Fruit fly (Drosophila melanogaster) whole organism, embryonic: ENCODE data around the gene Aatf.

Source experiments
- Antp ChIP-seq: fragments of 200-800 bp; sonication (Bioruptor generic); optimal IDR thresholded peaks from 3 replicates; lab custom pipeline; 2016; ENCODE audit warnings: missing biosample characterization, missing genetic modification characterization
- CG10543 ChIP-seq: fragments of 200-800 bp; sonication (Bioruptor generic); optimal IDR thresholded peaks from 3 replicates; lab custom pipeline; 2017; ENCODE audit warnings: missing biosample characterization, mild to moderate bottlenecking, missing genetic modification characterization, moderate library complexity
- CG11456 ChIP-seq: fragments of 200-800 bp; sonication (Bioruptor generic); IDR thresholded peaks from 3 replicates; pipeline ENCODE4 v1.3.6; 2022; ENCODE audit warnings: missing biosample characterization, missing genetic modification characterization
- CG12155 ChIP-seq: fragments of 200-800 bp; sonication (Bioruptor generic); optimal IDR thresholded peaks from 3 replicates; lab custom pipeline; 2016; ENCODE audit warnings: missing biosample characterization, missing genetic modification characterization
- CG12236 ChIP-seq: fragments of 200-800 bp; sonication (Bioruptor generic); optimal IDR thresholded peaks from 2 replicates; lab custom pipeline; 2016; ENCODE audit warnings: missing biosample characterization, missing genetic modification characterization
- CG13296 ChIP-seq: fragments of 200-800 bp; sonication (Bioruptor generic); optimal IDR thresholded peaks from 3 replicates; lab custom pipeline; 2018; ENCODE audit warnings: missing biosample characterization, mild to moderate bottlenecking, missing genetic modification characterization
- CG14441 ChIP-seq: fragments of 200-800 bp; sonication (Bioruptor generic); IDR thresholded peaks from 2 replicates; pipeline ENCODE4 v1.3.6; 2022; ENCODE audit warnings: missing biosample characterization, missing genetic modification characterization
- CG15696 ChIP-seq: fragments of 200-800 bp; sonication (Bioruptor generic); optimal IDR thresholded peaks from 2 replicates; lab custom pipeline; 2019; ENCODE audit warnings: missing biosample characterization, mild to moderate bottlenecking, missing genetic modification characterization, moderate library complexity
- CG18599 ChIP-seq: fragments of 200-800 bp; sonication (Bioruptor generic); optimal IDR thresholded peaks from 3 replicates; lab custom pipeline; 2017; ENCODE audit warnings: missing biosample characterization, missing genetic modification characterization, mild to moderate bottlenecking, moderate library complexity, missing genetic modification reagents
- CG31365 ChIP-seq: fragments of 200-800 bp; sonication (Bioruptor generic); optimal IDR thresholded peaks from 2 replicates; lab custom pipeline; 2018; ENCODE audit warnings: missing biosample characterization, mild to moderate bottlenecking, missing genetic modification characterization
- CG3163 ChIP-seq: fragments of 200-800 bp; sonication (Bioruptor generic); optimal IDR thresholded peaks from 3 replicates; lab custom pipeline; 2016; ENCODE audit warnings: missing biosample characterization, missing genetic modification characterization
- CG32532 ChIP-seq: fragments of 200-800 bp; sonication (Bioruptor generic); IDR thresholded peaks from 2 replicates; pipeline ENCODE4 v1.3.6; 2022; ENCODE audit warnings: missing biosample characterization, missing genetic modification characterization
- CG32772 ChIP-seq: fragments of 200-800 bp; sonication (Bioruptor generic); IDR thresholded peaks from 2 replicates; pipeline ENCODE4 v1.3.6; 2022; ENCODE audit warnings: missing biosample characterization, missing genetic modification characterization
- CG3726 ChIP-seq: fragments of 200-800 bp; sonication (Bioruptor generic); IDR thresholded peaks from 3 replicates; pipeline ENCODE4, ENCODE4 v1.3.6; 2022; ENCODE audit warnings: missing biosample characterization, missing genetic modification characterization
- CG4282 ChIP-seq: fragments of 200-800 bp; sonication (Bioruptor generic); optimal IDR thresholded peaks from 2 replicates; lab custom pipeline; 2016; ENCODE audit warnings: missing biosample characterization, missing genetic modification characterization
- CG6813 ChIP-seq: fragments of 200-800 bp; sonication (Bioruptor generic); optimal IDR thresholded peaks from 2 replicates; lab custom pipeline; 2017; ENCODE audit warnings: missing biosample characterization, missing genetic modification characterization, mild to moderate bottlenecking, moderate library complexity, missing genetic modification reagents
- CG7928 ChIP-seq: fragments of 200-800 bp; sonication (Bioruptor generic); optimal IDR thresholded peaks from 2 replicates; lab custom pipeline; 2017; ENCODE audit warnings: missing biosample characterization, mild to moderate bottlenecking, missing genetic modification characterization
- CG8388 ChIP-seq: fragments of 200-800 bp; sonication (Bioruptor generic); optimal IDR thresholded peaks from 2 replicates; lab custom pipeline; 2019; ENCODE audit warnings: missing biosample characterization, mild to moderate bottlenecking, missing genetic modification characterization, moderate library complexity
- CkIIα-i1 ChIP-seq: fragments of 200-800 bp; sonication (Bioruptor generic); IDR thresholded peaks from 2 replicates; pipeline ENCODE4 v1.3.6; 2022; ENCODE audit warnings: missing biosample characterization, missing genetic modification characterization
- D19A ChIP-seq: fragments of 200-800 bp; optimal IDR thresholded peaks from 3 replicates; lab custom pipeline; 2019; ENCODE audit warnings: missing biosample characterization, mild to moderate bottlenecking, missing genetic modification characterization, moderate library complexity
- Deaf1 ChIP-seq: fragments of 200-800 bp; optimal IDR thresholded peaks from 3 replicates; lab custom pipeline; 2019; ENCODE audit warnings: missing biosample characterization, mild to moderate bottlenecking, missing genetic modification characterization, moderate library complexity
- Dip2 ChIP-seq: fragments of 200-800 bp; sonication (Bioruptor generic); IDR thresholded peaks from 2 replicates; pipeline ENCODE4 v1.3.6; 2022; ENCODE audit warnings: missing biosample characterization, missing genetic modification characterization
- Ets97D ChIP-seq: fragments of 200-800 bp; sonication (Bioruptor generic); optimal IDR thresholded peaks from 3 replicates; lab custom pipeline; 2016; ENCODE audit warnings: missing biosample characterization, missing genetic modification characterization
- Hmr ChIP-seq: fragments of 200-800 bp; sonication (Bioruptor generic); optimal IDR thresholded peaks from 3 replicates; lab custom pipeline; 2017; ENCODE audit warnings: mild to moderate bottlenecking, missing biosample characterization, missing genetic modification reagents, missing genetic modification characterization
- Hmx ChIP-seq: fragments of 200-800 bp; sonication (Bioruptor generic); optimal IDR thresholded peaks from 2 replicates; lab custom pipeline; 2016; ENCODE audit warnings: missing biosample characterization, missing genetic modification characterization
- Jarid2 ChIP-seq: fragments of 200-800 bp; sonication (Bioruptor generic); optimal IDR thresholded peaks from 3 replicates; lab custom pipeline; 2017; ENCODE audit warnings: mild to moderate bottlenecking, missing biosample characterization, missing genetic modification reagents, missing genetic modification characterization
- Med ChIP-seq: fragments of 200-800 bp; sonication (Bioruptor generic); peaks from one replicate; lab custom pipeline; 2016; ENCODE audit warnings: missing biosample characterization, missing genetic modification characterization, mild to moderate bottlenecking, inconsistent platforms, moderate library complexity
- NFAT ChIP-seq: fragments of 200-800 bp; sonication (Bioruptor generic); IDR thresholded peaks from 2 replicates; pipeline ENCODE4 v1.3.6; 2022; ENCODE audit warnings: missing biosample characterization, missing genetic modification characterization
- Trl ChIP-seq, 3 experiments: fragments of >200 bp in 2 of 3; fragments of 200-800 bp in 1 of 3; sonication (Bioruptor generic) in 1 of 3; optimal IDR thresholded peaks; 2 replicates in 1 of 3; 3 replicates in 2 of 3; lab custom pipeline; 2016 to 2017; ENCODE audit warnings: missing biosample characterization in 1 of 3, missing genetic modification characterization in 1 of 3
- amos ChIP-seq: fragments of 200-800 bp; sonication (Bioruptor generic); IDR thresholded peaks from 2 replicates; pipeline ENCODE4 v1.3.6; 2022; ENCODE audit warnings: missing biosample characterization, missing genetic modification characterization; ENCODE audit not compliant: partially characterized antibody
- ato ChIP-seq: fragments of 200-800 bp; sonication (Bioruptor generic); IDR thresholded peaks from 2 replicates; pipeline ENCODE4 v1.3.6; 2022; ENCODE audit warnings: missing biosample characterization, missing genetic modification characterization; ENCODE audit not compliant: partially characterized antibody
- bsh ChIP-seq, 2 experiments: fragments of 200-800 bp; sonication (Bioruptor generic); optimal IDR thresholded peaks; 2 replicates each; lab custom pipeline; 2017 to 2018; ENCODE audit warnings: mild to moderate bottlenecking in 2 of 2, missing biosample characterization in 2 of 2, missing genetic modification characterization in 2 of 2, moderate library complexity in 1 of 2
- jing ChIP-seq: fragments of 200-800 bp; sonication (Bioruptor generic); optimal IDR thresholded peaks from 2 replicates; lab custom pipeline; 2018; ENCODE audit warnings: missing biosample characterization, mild to moderate bottlenecking, missing genetic modification characterization
- lab ChIP-seq: fragments of 200-800 bp; sonication (Bioruptor generic); optimal IDR thresholded peaks from 3 replicates; lab custom pipeline; 2017; ENCODE audit warnings: missing biosample characterization, missing genetic modification characterization, mild to moderate bottlenecking, moderate library complexity, missing genetic modification reagents
- p53 ChIP-seq: fragments of 200-800 bp; sonication (Bioruptor generic); optimal IDR thresholded peaks from 2 replicates; lab custom pipeline; 2016; ENCODE audit warnings: missing biosample characterization, missing genetic modification characterization
- row ChIP-seq: fragments of 200-800 bp; sonication (Bioruptor generic); IDR thresholded peaks from 3 replicates; pipeline ENCODE4 v1.3.6; 2022; ENCODE audit warnings: missing biosample characterization, missing genetic modification characterization
- slbo ChIP-seq: fragments of 200-800 bp; sonication (Bioruptor generic); IDR thresholded peaks from 2 replicates; pipeline ENCODE4 v1.3.6; 2022; ENCODE audit warnings: missing biosample characterization, missing genetic modification characterization
- sqz ChIP-seq: fragments of 200-800 bp; sonication (Bioruptor generic); optimal IDR thresholded peaks from 3 replicates; lab custom pipeline; 2018; ENCODE audit warnings: missing biosample characterization, mild to moderate bottlenecking, missing genetic modification characterization
- sr ChIP-seq: fragments of 200-800 bp; sonication (Bioruptor generic); IDR thresholded peaks from 3 replicates; pipeline ENCODE4 v1.3.6; 2022; ENCODE audit warnings: missing biosample characterization, missing genetic modification characterization
- tgo ChIP-seq: fragments of 200-800 bp; sonication (Bioruptor generic); IDR thresholded peaks from 3 replicates; pipeline ENCODE4 v1.3.6; 2022; ENCODE audit warnings: missing biosample characterization, missing genetic modification characterization
- trem ChIP-seq: fragments of 200-800 bp; optimal IDR thresholded peaks from 3 replicates; lab custom pipeline; 2019; ENCODE audit warnings: missing biosample characterization, mild to moderate bottlenecking, missing genetic modification characterization, moderate library complexity
- wor ChIP-seq: fragments of 200-800 bp; sonication (Bioruptor generic); IDR thresholded peaks from 2 replicates; pipeline ENCODE4 v1.3.6; 2022; ENCODE audit warnings: missing biosample characterization, missing genetic modification characterization

Gene Aatf

dm6 chr2L:6740088-6740487 lies 22.7 kb downstream of the Aatf start, which contains the start of gene TTLL3A:
Gene TTLL3A (minus strand): TSS chr2L:6740188.
- TF ChIP-seq slbo (GFP tag; lab: Robert Waterston, UW) (0 out of 2 replicates have a peak, but pooled peaks have one; percentile 21), CkIIα-i1 (GFP tag; lab: Robert Waterston, UW) (no peak), bsh (GFP tag; optimal IDR thresholded peaks at IDR 0.05; lab: Kevin White, UChicago) (no peak)

- TF ChIP-seq CG18599 (GFP tag; lab: Kevin White, UChicago): peak; percentile 14
- peak; percentile 35; the same call in 1 of the 3 replicates for TF ChIP-seq row (GFP tag; lab: Robert Waterston, UW)
- TF ChIP-seq Med (GFP tag; lab: Kevin White, UChicago): peak; percentile 66
- TF ChIP-seq CG7928: no peak
- no peak; the same call in 1 of the 2 replicates for TF ChIP-seq amos (GFP tag; lab: Robert Waterston, UW)
- TF ChIP-seq CG10543 (GFP tag; lab: Kevin White, UChicago): peak; percentile 17
- TF ChIP-seq CG3726 (GFP tag; lab: Robert Waterston, UW): no peak
- peak; percentile 35 to 79 for TF ChIP-seq Trl (optimal IDR thresholded peaks at IDR 0.05; lab: Kevin White, UChicago)
- no peak for TF ChIP-seq Trl (GFP tag; optimal IDR thresholded peaks at IDR 0.05; lab: Kevin White, UChicago)
- TF ChIP-seq Hmr: peak; percentile 6
- no peak for TF ChIP-seq sqz (GFP tag; lab: Kevin White, UChicago)
- peak; percentile 76 for TF ChIP-seq CG3163 (GFP tag; lab: Kevin White, UChicago)
- peak; percentile 4 for TF ChIP-seq CG13296 (GFP tag; lab: Kevin White, UChicago)
- 0 out of 2 replicates have a peak, but pooled peaks have one; percentile 14 for TF ChIP-seq NFAT (GFP tag; lab: Robert Waterston, UW)
- TF ChIP-seq D19A (tag; lab: Kevin White, UChicago): peak; percentile 88
- peak; percentile 98 for TF ChIP-seq Deaf1 (tag; lab: Kevin White, UChicago)
- TF ChIP-seq Jarid2: peak; percentile 39
These were observed 24.7 kb downstream of the Aatf start, which contains the start of gene meng for dm6 chr2L:6741980-6742591. Gene meng (plus strand): TSS chr2L:6742502.

- TF ChIP-seq Hmx (GFP tag; lab: Kevin White, UChicago) (no peak), Dip2 (GFP tag; lab: Robert Waterston, UW) (no peak), wor (no peak), Antp (GFP tag; lab: Kevin White, UChicago) (no peak)
These were observed 28.1 kb downstream of the Aatf start, which contains the start of gene CG31910 for dm6 chr2L:6745522-6745921. Gene CG31910 (minus strand): TSS chr2L:6745622.

dm6 chr2L:6747814-6748213 lies 30.4 kb downstream of the Aatf start, which contains the start of gene CG44271:
Gene CG44271 (minus strand): TSS chr2L:6747914.
- TF ChIP-seq ato (GFP tag; lab: Robert Waterston, UW): no peak

dm6 chr2L:6751037-6751436 lies 33.6 kb downstream of the Aatf start:
- TF ChIP-seq CG6813 (GFP tag; lab: Kevin White, UChicago) (no peak), CG32532 (GFP tag; lab: Robert Waterston, UW) (0 out of 2 replicates have a peak, but pooled peaks have one; percentile 20), jing (GFP tag; lab: Kevin White, UChicago) (no peak), CG12155 (GFP tag; lab: Kevin White, UChicago) (no peak), lab (GFP tag; lab: Kevin White, UChicago) (no peak), CG32772 (GFP tag; lab: Robert Waterston, UW) (no peak), Ets97D (no peak), CG14441 (GFP tag; lab: Robert Waterston, UW) (no peak), CG8388 (GFP tag; lab: Kevin White, UChicago) (no peak), sr (peak; percentile 83), p53 (no peak), CG15696 (no peak), trem (no peak), CG31365 (tag; lab: Kevin White, UChicago) (no peak), tgo (GFP tag; lab: Robert Waterston, UW) (no peak), CG11456 (GFP tag; lab: Robert Waterston, UW) (no peak), CG4282 (no peak), CG12236 (no peak), CG10543 (GFP tag; lab: Kevin White, UChicago) (peak; percentile 86)
